Worm (Caenorhabditis elegans) whole organism, late embryonic: Measurements from ENCODE around the gene lap-1.
A peak's percentile ranks its signal among the peaks of the same experiment; 100 is the strongest.

Source experiments
- C38D4.7 ChIP-seq: fragments of 200-800 bp; sonication (Bioruptor generic); optimal IDR thresholded peaks from 2 replicates; lab custom pipeline; 2018; ENCODE audit warnings: mild to moderate bottlenecking, missing genetic modification characterization, moderate library complexity, missing compliant biosample characterization
- K02D7.2 ChIP-seq: sonication (generic microtip); optimal IDR thresholded peaks from 2 replicates; lab custom pipeline; 2017; ENCODE audit warnings: mild to moderate bottlenecking, missing genetic modification characterization, missing compliant biosample characterization
- ama-1 ChIP-seq: fragments of 150-350 bp; optimal IDR thresholded peaks from 2 replicates; lab custom pipeline; 2014
- ceh-14 ChIP-seq: sonication (generic microtip); optimal IDR thresholded peaks from 2 replicates; lab custom pipeline; 2016; ENCODE audit warnings: missing genotype, missing genetic modification characterization, missing compliant biosample characterization
- ceh-18 ChIP-seq: sonication (generic microtip); optimal IDR thresholded peaks from 2 replicates; lab custom pipeline; 2016; ENCODE audit warnings: missing genetic modification characterization, missing compliant biosample characterization
- ceh-24 ChIP-seq: sonication (generic microtip); optimal IDR thresholded peaks from 2 replicates; lab custom pipeline; 2016; ENCODE audit warnings: mild to moderate bottlenecking, missing genetic modification characterization, missing compliant biosample characterization
- ceh-30 ChIP-seq: fragments of 150-350 bp; optimal IDR thresholded peaks from 2 replicates; lab custom pipeline; 2014; ENCODE audit warnings: missing biosample characterization, missing genetic modification characterization
- ceh-31 ChIP-seq: sonication (generic microtip); optimal IDR thresholded peaks from 2 replicates; lab custom pipeline; 2016; ENCODE audit warnings: missing genetic modification characterization, missing compliant biosample characterization
- ceh-48 ChIP-seq: sonication (generic microtip); optimal IDR thresholded peaks from 2 replicates; lab custom pipeline; 2016; ENCODE audit warnings: missing genetic modification characterization, inconsistent platforms, missing compliant biosample characterization
- ceh-6 ChIP-seq: fragments of 200-800 bp; sonication (Bioruptor generic); optimal IDR thresholded peaks from 2 replicates; lab custom pipeline; 2018; ENCODE audit warnings: mild to moderate bottlenecking, missing genetic modification characterization, missing compliant biosample characterization
- ceh-9 ChIP-seq: sonication (generic microtip); optimal IDR thresholded peaks from 2 replicates; lab custom pipeline; 2016; ENCODE audit warnings: mild to moderate bottlenecking, missing genetic modification characterization, inconsistent platforms, missing compliant biosample characterization
- che-1 ChIP-seq: sonication (generic microtip); optimal IDR thresholded peaks from 2 replicates; lab custom pipeline; 2016; ENCODE audit warnings: mild to moderate bottlenecking, missing genetic modification characterization, missing compliant biosample characterization
- dmd-4 ChIP-seq: sonication (generic microtip); optimal IDR thresholded peaks from 2 replicates; lab custom pipeline; 2016; ENCODE audit warnings: borderline replicate concordance, missing genetic modification characterization, missing compliant biosample characterization
- elt-2 ChIP-seq: sonication (generic microtip); optimal IDR thresholded peaks from 2 replicates; lab custom pipeline; 2016; ENCODE audit warnings: missing genetic modification reagents, missing genetic modification characterization, missing compliant biosample characterization
- eyg-1 ChIP-seq: sonication (generic microtip); optimal IDR thresholded peaks from 2 replicates; lab custom pipeline; 2016; ENCODE audit warnings: missing genotype, missing genetic modification characterization, missing compliant biosample characterization
- fkh-10 ChIP-seq: fragments of 150-350 bp; optimal IDR thresholded peaks from 2 replicates; lab custom pipeline; 2014; ENCODE audit warnings: missing biosample characterization, missing genetic modification reagents, missing genetic modification characterization
- hlh-30 ChIP-seq: sonication (generic microtip); optimal IDR thresholded peaks from 2 replicates; lab custom pipeline; 2017; ENCODE audit warnings: antibody characterized with exemption, missing genetic modification characterization, missing compliant biosample characterization; ENCODE audit not compliant: insufficient read depth
- lim-6 ChIP-seq: sonication (generic microtip); optimal IDR thresholded peaks from 2 replicates; lab custom pipeline; 2016; ENCODE audit warnings: missing genetic modification characterization, missing compliant biosample characterization
- lin-11 ChIP-seq: fragments of 200-800 bp; sonication (Bioruptor generic); optimal IDR thresholded peaks from 2 replicates; lab custom pipeline; 2018; ENCODE audit warnings: mild to moderate bottlenecking, missing genetic modification characterization, missing compliant biosample characterization
- mec-3 ChIP-seq: sonication (generic microtip); optimal IDR thresholded peaks from 2 replicates; lab custom pipeline; 2016; ENCODE audit warnings: borderline replicate concordance, missing genetic modification characterization, missing compliant biosample characterization
- nfya-1 ChIP-seq: sonication (generic microtip); optimal IDR thresholded peaks from 2 replicates; lab custom pipeline; 2017; ENCODE audit warnings: missing genetic modification characterization, mild to moderate bottlenecking, missing compliant biosample characterization, antibody characterized with exemption, moderate library complexity
- odd-2 ChIP-seq: sonication (generic microtip); optimal IDR thresholded peaks from 2 replicates; lab custom pipeline; 2017; ENCODE audit warnings: antibody characterized with exemption, mild to moderate bottlenecking, missing genetic modification characterization, missing compliant biosample characterization
- pha-2 ChIP-seq: sonication (generic microtip); optimal IDR thresholded peaks from 2 replicates; lab custom pipeline; 2017; ENCODE audit warnings: mild to moderate bottlenecking, missing genetic modification characterization, missing compliant biosample characterization
- ref-2 ChIP-seq: sonication (generic microtip); optimal IDR thresholded peaks from 2 replicates; lab custom pipeline; 2016; ENCODE audit warnings: missing genetic modification characterization, missing compliant biosample characterization
- rnt-1 ChIP-seq: sonication (generic microtip); optimal IDR thresholded peaks from 2 replicates; lab custom pipeline; 2016; ENCODE audit warnings: missing genetic modification characterization, missing compliant biosample characterization
- sox-2 ChIP-seq: fragments of 200-800 bp; sonication (Bioruptor generic); IDR thresholded peaks from 2 replicates; pipeline ENCODE4 v1.3.6; 2022; ENCODE audit warnings: missing genetic modification reagents, missing genetic modification characterization, missing compliant biosample characterization
- syd-9 ChIP-seq: sonication (generic microtip); optimal IDR thresholded peaks from 2 replicates; lab custom pipeline; 2016; ENCODE audit warnings: mild to moderate bottlenecking, missing genetic modification characterization, moderate library complexity, missing compliant biosample characterization
- tbx-7 ChIP-seq: sonication (generic microtip); optimal IDR thresholded peaks from 2 replicates; lab custom pipeline; 2016; ENCODE audit warnings: missing genotype, missing genetic modification characterization, missing compliant biosample characterization
- ttx-3 ChIP-seq: sonication (generic microtip); optimal IDR thresholded peaks from 2 replicates; lab custom pipeline; 2016; ENCODE audit warnings: missing genetic modification reagents, missing genetic modification characterization, missing compliant biosample characterization
- unc-42 ChIP-seq: sonication (generic microtip); optimal IDR thresholded peaks from 2 replicates; lab custom pipeline; 2016; ENCODE audit warnings: missing genotype, missing genetic modification characterization, missing compliant biosample characterization
- unc-55 ChIP-seq: sonication (generic microtip); optimal IDR thresholded peaks from 2 replicates; lab custom pipeline; 2017; ENCODE audit warnings: missing biosample characterization, missing genetic modification reagents, missing genetic modification characterization
- zip-5 ChIP-seq: sonication (generic microtip); optimal IDR thresholded peaks from 2 replicates; lab custom pipeline; 2016; ENCODE audit warnings: missing genetic modification characterization, missing compliant biosample characterization
- ztf-16 ChIP-seq: sonication (generic microtip); optimal IDR thresholded peaks from 2 replicates; lab custom pipeline; 2017; ENCODE audit warnings: missing genetic modification characterization, missing compliant biosample characterization

The lap-1 gene

DNA sequence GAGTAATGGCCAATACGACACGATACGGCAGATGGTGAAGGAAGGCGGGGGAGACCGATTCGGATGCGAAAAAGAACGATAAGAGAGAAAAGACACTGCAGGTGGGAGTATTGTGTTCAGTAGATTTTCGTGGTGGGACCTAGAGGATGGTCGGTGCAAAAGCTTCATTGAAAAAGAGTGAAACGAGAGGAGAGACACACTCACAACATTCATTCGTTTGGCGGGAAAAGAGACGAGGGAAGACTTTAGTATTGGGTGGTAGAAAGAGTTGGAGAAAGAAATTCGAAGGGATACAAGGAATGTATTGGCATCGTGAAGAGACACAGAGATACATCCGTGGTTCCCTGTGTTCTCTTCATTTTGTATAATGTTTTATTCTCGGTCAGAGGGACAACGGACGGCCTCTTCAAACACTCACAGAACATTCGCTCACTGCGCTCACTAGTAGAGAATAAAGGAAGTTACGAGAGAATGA lies 45.3 kb downstream of the lap-1 start (continued):
- peak; percentile 8 for TF ChIP-seq lin-11 (tag; lab: Kevin White, UChicago)
- peak; percentile 85 for TF ChIP-seq ceh-31 (tag; lab: Kevin White, UChicago)
- no peak for TF ChIP-seq ceh-24 (tag; lab: Kevin White, UChicago)
- TF ChIP-seq che-1 (tag; lab: Kevin White, UChicago), result peak; percentile 12
- TF ChIP-seq ceh-18 (tag; lab: Kevin White, UChicago), result peak; percentile 81
- no peak for TF ChIP-seq dmd-4 (tag; lab: Kevin White, UChicago)
- TF ChIP-seq ttx-3 (tag; lab: Kevin White, UChicago), result no peak
- TF ChIP-seq syd-9 (tag; lab: Kevin White, UChicago), result peak; percentile 56
- TF ChIP-seq rnt-1 (tag; lab: Kevin White, UChicago), result no peak
- no peak for TF ChIP-seq odd-2 (tag; lab: Kevin White, UChicago)
- TF ChIP-seq ztf-16 (tag; lab: Kevin White, UChicago), result no peak
- TF ChIP-seq tbx-7 (tag; lab: Kevin White, UChicago), result peak; percentile 37
- no peak for TF ChIP-seq fkh-10 (GFP tag; lab: Kevin White, UChicago)

ce11 chrIII:8355462-8355815 lies 46.3 kb downstream of the lap-1 start:
- no peak for TF ChIP-seq unc-55 (GFP tag; lab: Kevin White, UChicago)
- no peak for TF ChIP-seq lim-6 (tag; lab: Kevin White, UChicago)
- TF ChIP-seq mec-3 (tag; lab: Kevin White, UChicago), result no peak
- TF ChIP-seq zip-5 (tag; lab: Kevin White, UChicago), result no peak
- no peak for TF ChIP-seq pha-2 (tag; lab: Kevin White, UChicago)
- TF ChIP-seq ceh-14, result no peak
- TF ChIP-seq syd-9 (tag; lab: Kevin White, UChicago), result no peak
- no peak for TF ChIP-seq ceh-30
- TF ChIP-seq C38D4.7, result no peak

ce11 chrIII:8354644-8355461 lies 46.9 kb downstream of the lap-1 start, which contains the start of gene unc-116:
TSS of gene unc-116 (minus strand) at chrIII:8355174.
- TF ChIP-seq unc-55 (GFP tag; lab: Kevin White, UChicago) (peak; percentile 59), nfya-1 (peak; percentile 20), eyg-1 (tag; lab: Kevin White, UChicago) (no peak), lim-6 (tag; lab: Kevin White, UChicago) (no peak), sox-2 (peak; percentile 11; the same call in 1 of the 2 replicates), ref-2 (tag; lab: Kevin White, UChicago) (no peak), ceh-30 (no peak), ceh-31 (tag; lab: Kevin White, UChicago) (peak; percentile 5), ceh-6 (GFP tag; lab: Kevin White, UChicago) (no peak), unc-42 (tag; lab: Kevin White, UChicago) (peak; percentile 3), ceh-48 (tag; lab: Kevin White, UChicago) (peak; percentile 44), ama-1 (lab: Kevin White, UChicago) (peak; percentile 47), K02D7.2 (tag; lab: Kevin White, UChicago) (no peak), hlh-30 (peak; percentile 86), elt-2 (no peak), ceh-9 (tag; lab: Kevin White, UChicago) (no peak)
